Worm (Caenorhabditis elegans): Measurements from ENCODE around the gene srh-42.

DNA sequence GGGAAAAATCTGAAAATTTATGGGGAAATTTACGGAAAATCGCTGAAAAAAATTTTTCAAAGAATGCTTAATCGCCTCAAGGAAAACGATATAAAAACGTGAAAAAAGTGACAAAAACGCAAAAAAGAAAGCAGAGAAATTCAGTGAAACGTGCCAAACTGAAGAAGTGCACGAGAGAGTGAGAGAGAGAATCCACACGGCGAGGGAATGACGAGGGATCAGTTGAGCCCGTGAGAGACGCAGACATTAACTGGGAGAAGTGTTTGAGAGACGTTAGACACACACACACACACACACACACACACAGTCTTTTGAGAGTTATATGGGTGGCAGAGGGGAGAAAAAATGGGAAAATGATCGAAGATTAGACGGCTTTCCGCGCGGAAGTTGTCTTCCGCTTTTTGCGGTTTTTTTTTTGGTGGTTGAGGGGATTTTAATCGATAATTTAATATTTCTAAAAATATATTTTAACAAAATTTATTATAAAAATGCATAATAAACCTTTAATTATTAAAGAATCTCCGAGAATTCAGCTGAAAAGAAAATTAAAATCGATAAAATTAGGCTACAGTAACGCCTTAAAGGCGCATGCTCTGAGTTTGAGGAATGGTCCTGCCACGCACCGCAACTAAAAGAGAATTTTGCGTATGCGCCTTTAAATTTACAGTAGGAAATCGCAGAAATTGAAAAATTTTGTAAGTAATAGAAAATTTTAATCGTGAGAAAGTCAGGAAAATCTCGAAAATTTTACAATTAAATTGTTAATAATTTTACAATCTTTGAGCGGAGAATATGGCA, 44.2 kb downstream of the srh-42 start:
- TF ChIP-seq tbx-2 (tag; optimal IDR thresholded peaks at IDR 0.05) (peak; percentile 28), dmd-4 (tag; optimal IDR thresholded peaks at IDR 0.05; ENCODE audit: borderline replicate concordance) (no peak), dve-1 (tag; optimal IDR thresholded peaks at IDR 0.05) (peak; percentile 33), pqm-1 (tag; optimal IDR thresholded peaks at IDR 0.05) (no peak), C38D4.7 (GFP tag; optimal IDR thresholded peaks at IDR 0.05) (no peak), che-1 (tag; optimal IDR thresholded peaks at IDR 0.05) (no peak), ceh-6 (GFP tag; optimal IDR thresholded peaks at IDR 0.05) (no peak), pha-2 (tag; optimal IDR thresholded peaks at IDR 0.05) (no peak), ttx-3 (tag; optimal IDR thresholded peaks at IDR 0.05) (no peak), hlh-30 (tag; optimal IDR thresholded peaks at IDR 0.05; ENCODE audit: insufficient read depth) (peak; percentile 42), ama-1 (optimal IDR thresholded peaks at IDR 0.05) (no peak)
